Worm (Caenorhabditis elegans) whole organism, L1 larva: ENCODE results near the gene F09A5.3.

Experiments
- C16A3.4 ChIP-seq: fragments of 150-350 bp; optimal IDR thresholded peaks from 2 replicates; lab custom pipeline; 2014; ENCODE audit warnings: missing biosample characterization, missing genetic modification characterization
- alr-1 ChIP-seq: fragments of 200-800 bp; sonication (Bioruptor generic); optimal IDR thresholded peaks from 2 replicates; lab custom pipeline; 2018; ENCODE audit warnings: borderline replicate concordance, mild to moderate bottlenecking, missing genetic modification characterization, missing compliant biosample characterization
- ama-1 ChIP-seq: fragments of 150-350 bp; optimal IDR thresholded peaks from 2 replicates; lab custom pipeline; 2014
- blmp-1 ChIP-seq: fragments of 150-350 bp; optimal IDR thresholded peaks from 2 replicates; lab custom pipeline; 2014; ENCODE audit warnings: missing biosample characterization, missing genetic modification characterization
- ceh-63 ChIP-seq: fragments of 200-800 bp; sonication (Bioruptor generic); optimal IDR thresholded peaks from 2 replicates; lab custom pipeline; 2018; ENCODE audit warnings: mild to moderate bottlenecking, missing genetic modification characterization, missing compliant biosample characterization
- ceh-8 ChIP-seq: fragments of 200-800 bp; sonication (Bioruptor generic); optimal IDR thresholded peaks from 2 replicates; lab custom pipeline; 2018; ENCODE audit warnings: mild to moderate bottlenecking, missing genetic modification characterization, moderate library complexity, missing compliant biosample characterization
- ceh-88 ChIP-seq: fragments of 200-800 bp; sonication (Bioruptor generic); IDR thresholded peaks from 2 replicates; pipeline ENCODE4 v1.3.6; 2022; ENCODE audit warnings: missing genetic modification characterization, missing compliant biosample characterization
- ceh-90 ChIP-seq: sonication (generic microtip); optimal IDR thresholded peaks from 2 replicates; lab custom pipeline; 2016; ENCODE audit warnings: missing genetic modification characterization, missing compliant biosample characterization
- ces-1 ChIP-seq: fragments of 150-350 bp; optimal IDR thresholded peaks from 2 replicates; lab custom pipeline; 2014; ENCODE audit warnings: missing biosample characterization, missing genetic modification reagents, missing genetic modification characterization
- dpl-1 ChIP-seq, 3 experiments: fragments of 150-350 bp in 2 of 3; sonication (generic microtip) in 1 of 3; optimal IDR thresholded peaks; 2 replicates each; lab custom pipeline; 2014 to 2017; ENCODE audit warnings: missing biosample characterization in 3 of 3, missing genetic modification characterization in 3 of 3, missing genetic modification reagents in 3 of 3
- dsc-1 ChIP-seq: sonication (generic microtip); optimal IDR thresholded peaks from 2 replicates; lab custom pipeline; 2016; ENCODE audit warnings: mild to moderate bottlenecking, missing genetic modification characterization, missing compliant biosample characterization
- efl-1 ChIP-seq, 4 experiments: fragments of 150-350 bp; optimal IDR thresholded peaks in 3 of 4; peaks in 1 of 4; 1 replicate in 1 of 4; 2 replicates in 3 of 4; lab custom pipeline; 2014; ENCODE audit warnings: missing biosample characterization in 2 of 4, missing genetic modification characterization in 2 of 4, missing genetic modification reagents in 2 of 4
- elt-2 ChIP-seq: sonication (generic microtip); optimal IDR thresholded peaks from 2 replicates; lab custom pipeline; 2016; ENCODE audit warnings: missing genetic modification characterization, mild to moderate bottlenecking, inconsistent platforms, missing compliant biosample characterization, missing genetic modification reagents
- elt-3 ChIP-seq, 6 experiments: fragments of 150-350 bp in 1 of 6; sonication (generic microtip); optimal IDR thresholded peaks; 2 replicates each; lab custom pipeline; 2017 to 2018; ENCODE audit warnings: missing biosample characterization in 6 of 6, missing genetic modification characterization in 6 of 6, inconsistent platforms in 1 of 6
- ets-5 ChIP-seq: fragments of 200-800 bp; sonication (Bioruptor generic); IDR thresholded peaks from 2 replicates; pipeline ENCODE4 v1.3.6; 2022; ENCODE audit warnings: missing genetic modification characterization, missing compliant biosample characterization
- grh-1 ChIP-seq: fragments of 200-800 bp; sonication (Bioruptor generic); IDR thresholded peaks from 2 replicates; pipeline ENCODE4 v1.3.6; 2022; ENCODE audit warnings: missing genetic modification reagents, missing genetic modification characterization, missing compliant biosample characterization
- hlh-17 ChIP-seq: fragments of 200-800 bp; sonication (Bioruptor generic); optimal IDR thresholded peaks from 2 replicates; lab custom pipeline; 2018; ENCODE audit warnings: missing genetic modification characterization, mild to moderate bottlenecking, missing compliant biosample characterization, moderate library complexity, borderline replicate concordance
- hlh-4 ChIP-seq: sonication (generic microtip); optimal IDR thresholded peaks from 2 replicates; lab custom pipeline; 2016; ENCODE audit warnings: mild to moderate bottlenecking, missing genetic modification characterization, missing compliant biosample characterization
- hpl-2 ChIP-seq: fragments of 150-350 bp; optimal IDR thresholded peaks from 2 replicates; lab custom pipeline; 2014; ENCODE audit warnings: missing biosample characterization, missing genetic modification reagents, missing genetic modification characterization
- isw-1 ChIP-seq: fragments of 200-800 bp; sonication (Bioruptor generic); IDR thresholded peaks from 2 replicates; pipeline ENCODE4 v1.3.6; 2022; ENCODE audit warnings: missing genetic modification characterization, missing compliant biosample characterization
- jun-1 ChIP-seq: fragments of 150-350 bp; optimal IDR thresholded peaks from 2 replicates; lab custom pipeline; 2014; ENCODE audit warnings: missing biosample characterization, missing genetic modification reagents, missing genetic modification characterization
- lin-13 ChIP-seq: fragments of 150-350 bp; optimal IDR thresholded peaks from 2 replicates; lab custom pipeline; 2014; ENCODE audit warnings: missing biosample characterization, missing genetic modification reagents, missing genetic modification characterization
- lin-14 ChIP-seq: fragments of 200-800 bp; sonication (Bioruptor generic); optimal IDR thresholded peaks from 2 replicates; lab custom pipeline; 2018; ENCODE audit warnings: mild to moderate bottlenecking, missing genetic modification characterization, moderate library complexity, missing compliant biosample characterization
- lin-15B ChIP-seq: fragments of 150-350 bp; sonication (generic microtip); optimal IDR thresholded peaks from 3 replicates; lab custom pipeline; 2014; ENCODE audit warnings: missing biosample characterization, missing genetic modification characterization
- lin-35 ChIP-seq, 2 experiments: fragments of 150-350 bp; optimal IDR thresholded peaks; 2 replicates each; lab custom pipeline; 2014; ENCODE audit warnings: missing biosample characterization in 2 of 2, missing genetic modification characterization in 2 of 2, missing genetic modification reagents in 2 of 2
- lin-39 ChIP-seq: fragments of 150-350 bp; optimal IDR thresholded peaks from 2 replicates; lab custom pipeline; 2014; ENCODE audit warnings: missing biosample characterization, missing genetic modification reagents, missing genetic modification characterization
- lir-3 ChIP-seq: sonication (generic microtip); optimal IDR thresholded peaks from 2 replicates; lab custom pipeline; 2016; ENCODE audit warnings: mild to moderate bottlenecking, missing genetic modification characterization, moderate library complexity, missing compliant biosample characterization; ENCODE audit not compliant: poor library complexity
- lsy-2 ChIP-seq, 2 experiments: fragments of 150-350 bp; optimal IDR thresholded peaks; 2 replicates each; lab custom pipeline; 2014; ENCODE audit warnings: missing biosample characterization in 2 of 2, missing genetic modification characterization in 2 of 2
- mdl-1 ChIP-seq, 2 experiments: fragments of 150-350 bp; optimal IDR thresholded peaks; 2 replicates each; lab custom pipeline; 2014 to 2017; ENCODE audit warnings: missing biosample characterization in 2 of 2, missing genetic modification characterization in 2 of 2, inconsistent platforms in 1 of 2
- mep-1 ChIP-seq: fragments of 150-350 bp; optimal IDR thresholded peaks from 2 replicates; lab custom pipeline; 2014; ENCODE audit warnings: missing biosample characterization, missing genetic modification characterization
- nhr-11 ChIP-seq: fragments of 150-350 bp; optimal IDR thresholded peaks from 2 replicates; lab custom pipeline; 2014; ENCODE audit warnings: missing biosample characterization, missing genetic modification characterization
- nhr-20 ChIP-seq: sonication (generic microtip); optimal IDR thresholded peaks from 2 replicates; lab custom pipeline; 2016; ENCODE audit warnings: mild to moderate bottlenecking, missing genetic modification characterization, missing compliant biosample characterization
- nhr-28 ChIP-seq: fragments of 150-350 bp; optimal IDR thresholded peaks from 2 replicates; lab custom pipeline; 2014; ENCODE audit warnings: missing biosample characterization, missing genetic modification characterization
- nhr-71 ChIP-seq: sonication (generic microtip); optimal IDR thresholded peaks from 2 replicates; lab custom pipeline; 2016; ENCODE audit warnings: mild to moderate bottlenecking, missing genetic modification characterization, moderate library complexity, missing compliant biosample characterization
- nhr-84 ChIP-seq: sonication (generic microtip); optimal IDR thresholded peaks from 2 replicates; lab custom pipeline; 2017; ENCODE audit warnings: missing biosample characterization, missing genetic modification characterization
- nhr-85 ChIP-seq: sonication (generic microtip); peaks from one replicate; lab custom pipeline; 2016; ENCODE audit warnings: missing genetic modification characterization, inconsistent platforms, missing compliant biosample characterization
- nhr-90 ChIP-seq: sonication (generic microtip); optimal IDR thresholded peaks from 2 replicates; lab custom pipeline; 2016; ENCODE audit warnings: mild to moderate bottlenecking, missing genetic modification characterization, missing compliant biosample characterization; ENCODE audit not compliant: poor library complexity
- pag-3 ChIP-seq: sonication (generic microtip); optimal IDR thresholded peaks from 2 replicates; lab custom pipeline; 2017; ENCODE audit warnings: missing genetic modification characterization, mild to moderate bottlenecking, missing compliant biosample characterization, antibody characterized with exemption, borderline replicate concordance; ENCODE audit not compliant: insufficient read depth
- pax-3 ChIP-seq: fragments of 200-800 bp; sonication (Bioruptor generic); optimal IDR thresholded peaks from 2 replicates; lab custom pipeline; 2018; ENCODE audit warnings: mild to moderate bottlenecking, missing genetic modification characterization, moderate library complexity, missing compliant biosample characterization
- rnt-1 ChIP-seq: sonication (generic microtip); optimal IDR thresholded peaks from 2 replicates; lab custom pipeline; 2016; ENCODE audit warnings: mild to moderate bottlenecking, missing genetic modification characterization, moderate library complexity, missing compliant biosample characterization
- snu-23 ChIP-seq: sonication (generic microtip); optimal IDR thresholded peaks from 2 replicates; lab custom pipeline; 2016; ENCODE audit warnings: missing genetic modification characterization, missing compliant biosample characterization
- tlp-1 ChIP-seq: fragments of 150-350 bp; optimal IDR thresholded peaks from 2 replicates; lab custom pipeline; 2014; ENCODE audit warnings: missing biosample characterization, missing genetic modification characterization
- unc-30 ChIP-seq: sonication (generic microtip); optimal IDR thresholded peaks from 2 replicates; lab custom pipeline; 2017; ENCODE audit warnings: missing biosample characterization, missing genetic modification characterization
- unc-86 ChIP-seq: sonication (generic microtip); optimal IDR thresholded peaks from 2 replicates; lab custom pipeline; 2016; ENCODE audit warnings: missing genetic modification characterization, missing compliant biosample characterization
- unc-98 ChIP-seq: fragments of 200-800 bp; sonication (Bioruptor generic); IDR thresholded peaks from 2 replicates; pipeline ENCODE4 v1.3.6; 2022; ENCODE audit warnings: missing genetic modification characterization, missing compliant biosample characterization
- vab-15 ChIP-seq: sonication (generic microtip); optimal IDR thresholded peaks from 2 replicates; lab custom pipeline; 2017; ENCODE audit warnings: missing genotype, mild to moderate bottlenecking, missing genetic modification characterization, missing compliant biosample characterization
- xbp-1 ChIP-seq: sonication (generic microtip); optimal IDR thresholded peaks from 2 replicates; lab custom pipeline; 2016; ENCODE audit warnings: missing genetic modification characterization, missing compliant biosample characterization
- zag-1 ChIP-seq: fragments of 150-350 bp; optimal IDR thresholded peaks from 2 replicates; lab custom pipeline; 2014; ENCODE audit warnings: missing biosample characterization, missing genetic modification characterization
- zip-4 ChIP-seq: fragments of 200-800 bp; sonication (Bioruptor generic); optimal IDR thresholded peaks from 2 replicates; lab custom pipeline; 2018; ENCODE audit warnings: mild to moderate bottlenecking, missing genetic modification characterization, moderate library complexity, missing compliant biosample characterization
- ztf-11 ChIP-seq, 2 experiments: sonication (generic microtip); optimal IDR thresholded peaks; 2 replicates each; lab custom pipeline; 2016 to 2017; ENCODE audit warnings: missing genetic modification characterization in 2 of 2, missing biosample characterization in 1 of 2, missing compliant biosample characterization in 1 of 2

F09A5.3 gene

ce11 chrX:13119900-13120299 lies 21.5 kb upstream of the F09A5.3 start:
- TF ChIP-seq ceh-8 (no peak), nhr-28 (no peak), ama-1 (lab: Kevin White, UChicago) (no peak), unc-86 (tag; lab: Kevin White, UChicago) (no peak), lin-14 (GFP tag; lab: Kevin White, UChicago) (peak; percentile 55), blmp-1 (tag; lab: Kevin White, UChicago) (peak; percentile 42), lsy-2 (tag; optimal IDR thresholded peaks at IDR 0.05; lab: Kevin White, UChicago) (peak in 1 of 2 experiments; percentile 23), lin-35 (GFP tag; optimal IDR thresholded peaks at IDR 0.05; lab: Kevin White, UChicago) (peak in 1 of 2 experiments; percentile 2), nhr-84 (no peak), C16A3.4 (tag; lab: Kevin White, UChicago) (no peak), elt-3 (tag; optimal IDR thresholded peaks at IDR 0.05; lab: Kevin White, UChicago) (peak in 1 of 6 experiments; percentile 21), unc-30 (tag; lab: Kevin White, UChicago) (no peak), rnt-1 (peak; percentile 20), snu-23 (GFP tag; lab: Kevin White, UChicago) (peak; percentile 51), isw-1 (GFP tag; lab: Robert Waterston, UW) (no peak), nhr-71 (peak; percentile 56), efl-1 (optimal IDR thresholded peaks at IDR 0.05; lab: Kevin White, UChicago) (no peak), efl-1 (GFP tag; optimal IDR thresholded peaks at IDR 0.05 in 1 of 2; lab: Kevin White, UChicago) (peak in 1 of 2 experiments; percentile 35), ztf-11 (tag; optimal IDR thresholded peaks at IDR 0.05; lab: Kevin White, UChicago) (no peak), nhr-85 (tag; lab: Kevin White, UChicago) (peak; percentile 95), lin-39 (no peak), mdl-1 (tag; optimal IDR thresholded peaks at IDR 0.05; lab: Kevin White, UChicago) (no peak), grh-1 (GFP tag; lab: Robert Waterston, UW) (peak; percentile 20; the same call in 1 of the 2 replicates), nhr-90 (peak; percentile 15), nhr-20 (tag; lab: Kevin White, UChicago) (peak; percentile 56)
- TF ChIP-seq, all 84 proteins: peak for 13

DNA sequence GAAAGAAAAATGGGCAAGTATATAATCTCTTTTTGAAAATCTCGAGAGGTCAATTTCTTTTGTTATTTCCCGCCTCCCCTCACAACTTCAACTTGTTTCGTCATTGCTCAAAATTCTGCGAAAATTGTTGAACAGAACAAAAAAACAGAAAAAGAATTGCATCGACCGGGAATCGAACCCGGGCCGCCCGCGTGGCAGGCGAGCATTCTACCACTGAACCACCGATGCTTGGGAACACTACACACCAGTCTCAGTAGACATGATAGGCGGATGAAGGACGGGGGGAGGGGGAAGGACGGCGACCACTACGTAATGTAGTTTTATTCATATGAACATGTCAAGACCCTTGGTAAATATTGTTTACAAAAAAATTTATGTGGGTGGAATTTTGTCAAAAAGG lies 20.3 kb upstream of the F09A5.3 start:
- TF ChIP-seq lin-14 (GFP tag; lab: Kevin White, UChicago) (peak; percentile 82), lir-3 (tag; lab: Kevin White, UChicago) (peak; percentile 30), hpl-2 (no peak), unc-30 (tag; lab: Kevin White, UChicago) (no peak), dsc-1 (peak; percentile 76), ceh-63 (GFP tag; lab: Kevin White, UChicago) (no peak), tlp-1 (tag; lab: Kevin White, UChicago) (no peak), zag-1 (tag; lab: Kevin White, UChicago) (no peak), dpl-1 (GFP tag; optimal IDR thresholded peaks at IDR 0.05; lab: Kevin White, UChicago) (peak in 1 of 3 experiments; percentile 28), ceh-90 (tag; lab: Kevin White, UChicago) (no peak), pax-3 (peak; percentile 64), ets-5 (GFP tag; lab: Robert Waterston, UW) (no peak), elt-2 (tag; lab: Kevin White, UChicago) (peak; percentile 25), ces-1 (GFP tag; lab: Kevin White, UChicago) (no peak), mep-1 (tag; lab: Kevin White, UChicago) (peak; percentile 64), lin-13 (GFP tag; lab: Kevin White, UChicago) (peak; percentile 64), ztf-11 (tag; optimal IDR thresholded peaks at IDR 0.05; lab: Kevin White, UChicago) (peak in 1 of 2 experiments; percentile 66), hlh-4 (tag; lab: Kevin White, UChicago) (no peak), pag-3 (tag; lab: Kevin White, UChicago) (no peak), hlh-17 (GFP tag; lab: Kevin White, UChicago) (no peak), lin-15B (tag; lab: Kevin White, UChicago) (no peak), ceh-88 (GFP tag; lab: Robert Waterston, UW) (peak; percentile 60), jun-1 (peak; percentile 64), zip-4 (GFP tag; lab: Kevin White, UChicago) (peak; percentile 47), unc-86 (tag; lab: Kevin White, UChicago) (peak; percentile 58), nhr-11 (tag; lab: Kevin White, UChicago) (no peak), unc-98 (GFP tag; lab: Robert Waterston, UW) (no peak), vab-15 (peak; percentile 10), rnt-1 (peak; percentile 77), nhr-85 (tag; lab: Kevin White, UChicago) (peak; percentile 79), xbp-1 (peak; percentile 72), alr-1 (no peak)
